Fruit fly (Drosophila melanogaster): ENCODE data around the gene Kaz1-ORFB.

Gene Kaz1-ORFB

dm6 chr3L:216325-216724 is at the start of gene Kaz1-ORFB:
TSS of gene Kaz1-ORFB (plus strand) at chr3L:216625.
- TF ChIP-seq h (GFP tag; optimal IDR thresholded peaks at IDR 0.05) = no peak

- TF ChIP-seq lola (GFP tag; optimal IDR thresholded peaks at IDR 0.05) = no peak
- TF ChIP-seq HLH106 (tag; optimal IDR thresholded peaks at IDR 0.05) = peak; percentile 17
- peak; percentile 4 for TF ChIP-seq woc (GFP tag; optimal IDR thresholded peaks at IDR 0.05)
- peak; percentile 23 for TF ChIP-seq psq (GFP tag; optimal IDR thresholded peaks at IDR 0.05)
- peak; percentile 17 for TF ChIP-seq OdsH (GFP tag; optimal IDR thresholded peaks at IDR 0.05)
- TF ChIP-seq dmrt93B (GFP tag; optimal IDR thresholded peaks at IDR 0.05) = peak; percentile 10
- TF ChIP-seq foxo (GFP tag; optimal IDR thresholded peaks at IDR 0.05) = peak in 1 of 2 experiments; percentile 45
- peak; percentile 17 for TF ChIP-seq ey (GFP tag; optimal IDR thresholded peaks at IDR 0.05)
- TF ChIP-seq brk (GFP tag; optimal IDR thresholded peaks at IDR 0.05) = no peak
- TF ChIP-seq Sp1 (GFP tag; optimal IDR thresholded peaks at IDR 0.05) = peak; percentile 16
- no peak for TF ChIP-seq pan (optimal IDR thresholded peaks at IDR 0.05)
- no peak for TF ChIP-seq jim (GFP tag; optimal IDR thresholded peaks at IDR 0.05)
- TF ChIP-seq fru (GFP tag; optimal IDR thresholded peaks at IDR 0.05) = peak; percentile 65
- no peak for TF ChIP-seq Abd-B (GFP tag; optimal IDR thresholded peaks at IDR 0.05)
Measured at dm6 chr3L:166789-167132, 49.7 kb upstream of the Kaz1-ORFB start.

dm6 chr3L:171729-172128 is 44.7 kb upstream of the Kaz1-ORFB start:
- TF ChIP-seq Abd-B (GFP tag; optimal IDR thresholded peaks at IDR 0.05) (no peak), Hr78 (GFP tag; optimal IDR thresholded peaks at IDR 0.05) (no peak), rgr (GFP tag; optimal IDR thresholded peaks at IDR 0.05) (no peak), psq (GFP tag; optimal IDR thresholded peaks at IDR 0.05) (no peak), Jra (GFP tag; optimal IDR thresholded peaks at IDR 0.05) (no peak), sage (GFP tag; optimal IDR thresholded peaks at IDR 0.05) (no peak), h (GFP tag; optimal IDR thresholded peaks at IDR 0.05) (no peak), Dif (GFP tag; optimal IDR thresholded peaks at IDR 0.05; ENCODE audit: partially characterized antibody) (no peak), N (GFP tag; optimal IDR thresholded peaks at IDR 0.05) (no peak), Sp1 (GFP tag; optimal IDR thresholded peaks at IDR 0.05) (no peak), CrebA (GFP tag; optimal IDR thresholded peaks at IDR 0.05; ENCODE audit: borderline replicate concordance) (no peak), br (GFP tag; optimal IDR thresholded peaks at IDR 0.05) (no peak), dmrt93B (GFP tag; optimal IDR thresholded peaks at IDR 0.05) (no peak), ey (GFP tag; optimal IDR thresholded peaks at IDR 0.05) (no peak), Dfd (GFP tag; optimal IDR thresholded peaks at IDR 0.05) (no peak), Mio (GFP tag; optimal IDR thresholded peaks at IDR 0.05) (no peak)

DNA sequence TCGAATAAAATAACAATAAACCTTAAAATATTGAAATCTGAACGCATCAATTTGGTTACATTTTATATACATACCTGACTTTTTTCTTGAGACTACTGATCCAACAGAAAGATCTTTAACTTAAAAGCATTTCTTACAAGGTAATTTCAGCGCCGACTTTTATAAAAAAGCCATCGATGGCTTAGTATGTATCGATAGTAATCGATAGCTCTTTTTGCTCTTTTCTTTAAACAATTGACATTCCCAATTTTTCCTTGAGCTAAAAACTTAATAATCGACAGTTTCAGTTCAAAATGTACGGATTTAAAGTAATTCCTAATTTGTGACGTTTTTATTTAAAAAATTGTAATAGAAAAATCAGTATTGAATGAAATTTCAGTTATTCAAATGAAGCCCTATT is 41.9 kb upstream of the Kaz1-ORFB start:
- TF ChIP-seq Jra (GFP tag; optimal IDR thresholded peaks at IDR 0.05) (peak; percentile 54), tai (GFP tag; optimal IDR thresholded peaks at IDR 0.05) (no peak), woc (GFP tag; optimal IDR thresholded peaks at IDR 0.05) (peak; percentile 10)

DNA sequence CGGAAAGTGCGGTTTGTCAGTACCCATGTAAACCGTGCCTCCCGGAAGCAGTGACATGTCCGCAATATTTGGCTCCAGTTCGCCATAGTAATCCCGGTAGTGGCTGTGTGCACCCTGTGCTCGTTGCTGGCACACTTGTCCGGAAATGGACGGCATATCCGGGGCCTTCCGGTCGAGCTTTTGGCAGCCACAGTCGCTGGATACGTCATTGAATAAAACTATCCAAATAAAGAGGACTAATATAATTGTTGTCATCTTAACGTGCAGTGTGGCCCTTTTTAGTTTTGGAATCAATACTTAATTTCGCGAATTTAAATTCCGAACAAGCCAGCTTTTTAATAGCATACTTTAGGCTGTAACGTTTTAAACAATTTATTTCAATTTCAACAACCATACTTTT is 40.5 kb upstream of the Kaz1-ORFB start, which contains the start of gene CG7049:
Gene CG7049 (minus strand): TSS at position 280 of the 400 bp plus-strand sequence.
- TF ChIP-seq Hr83 (GFP tag; optimal IDR thresholded peaks at IDR 0.05; ENCODE audit: poor library complexity, severe bottlenecking) = no peak
- peak; percentile 50 for TF ChIP-seq N (GFP tag; optimal IDR thresholded peaks at IDR 0.05)
- no peak for TF ChIP-seq brk (GFP tag; optimal IDR thresholded peaks at IDR 0.05)
- TF ChIP-seq Myc (optimal IDR thresholded peaks at IDR 0.05) = peak; percentile 86
- no peak for TF ChIP-seq dl (GFP tag; optimal IDR thresholded peaks at IDR 0.05; ENCODE audit: insufficient read depth in 1 of 2, partially characterized antibody in 2 of 2)

DNA sequence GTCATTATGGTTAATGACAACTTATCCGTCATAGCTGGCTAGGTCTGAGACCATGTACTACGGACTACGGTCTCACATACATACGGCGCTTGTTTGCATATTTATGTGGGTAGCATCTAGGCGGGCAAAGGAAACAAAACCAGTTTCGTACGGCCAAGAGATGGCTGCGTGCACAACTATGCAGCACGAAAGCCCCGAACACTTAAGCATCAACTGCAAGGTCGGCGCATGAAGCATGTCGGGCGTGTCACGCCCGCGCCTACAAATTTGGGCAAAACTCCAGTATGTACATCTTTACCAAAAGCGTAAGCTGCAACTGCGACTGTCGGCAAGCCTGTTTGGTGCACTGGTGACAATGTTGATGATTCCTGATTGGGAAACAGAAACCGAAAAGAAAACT is 38.5 kb upstream of the Kaz1-ORFB start:
- TF ChIP-seq Abd-B (GFP tag; optimal IDR thresholded peaks at IDR 0.05) = no peak
- no peak for TF ChIP-seq GATAd (GFP tag; optimal IDR thresholded peaks at IDR 0.05)
- TF ChIP-seq woc (GFP tag; optimal IDR thresholded peaks at IDR 0.05) = no peak
- TF ChIP-seq sv (GFP tag; optimal IDR thresholded peaks at IDR 0.05) = no peak
- no peak for TF ChIP-seq Hnf4 (GFP tag; optimal IDR thresholded peaks at IDR 0.05)
- no peak for TF ChIP-seq HLH106 (tag; optimal IDR thresholded peaks at IDR 0.05)
- TF ChIP-seq Rel (GFP tag; optimal IDR thresholded peaks at IDR 0.05) = no peak
- TF ChIP-seq Rel (tag; optimal IDR thresholded peaks at IDR 0.05) = no peak
- no peak for TF ChIP-seq OdsH (GFP tag; optimal IDR thresholded peaks at IDR 0.05)
- TF ChIP-seq pan (optimal IDR thresholded peaks at IDR 0.05) = no peak
- no peak for TF ChIP-seq dsf (GFP tag; optimal IDR thresholded peaks at IDR 0.05; ENCODE audit: borderline replicate concordance)
- no peak for TF ChIP-seq brk (GFP tag; optimal IDR thresholded peaks at IDR 0.05)
- no peak for TF ChIP-seq lola (GFP tag; optimal IDR thresholded peaks at IDR 0.05)
- no peak for TF ChIP-seq fru (GFP tag; optimal IDR thresholded peaks at IDR 0.05)
- TF ChIP-seq ey (GFP tag; optimal IDR thresholded peaks at IDR 0.05) = no peak
- no peak for TF ChIP-seq br (GFP tag; optimal IDR thresholded peaks at IDR 0.05)

Measured in whole organism, wandering third instar larva.